Worm (Caenorhabditis elegans): Measurements from ENCODE around the gene M151.1.

DNA sequence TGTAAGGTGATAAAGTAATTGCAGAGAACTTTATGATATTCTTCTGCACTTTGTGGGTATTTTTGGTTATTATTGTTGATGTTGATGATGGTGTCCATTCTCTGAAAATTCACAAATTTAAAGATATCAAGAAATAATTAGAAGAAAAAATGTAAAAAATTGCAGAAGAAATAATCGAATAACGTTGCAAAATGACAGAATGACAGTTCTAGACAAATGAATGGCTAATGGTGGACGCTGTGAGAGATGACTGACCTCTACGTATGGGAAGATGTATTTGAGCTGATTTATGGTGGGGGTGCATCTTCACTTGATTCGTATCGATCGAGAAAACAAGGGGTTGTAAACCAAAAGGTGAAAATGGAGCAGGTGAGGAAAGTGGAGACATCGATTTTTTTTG, 32.2 kb downstream of the M151.1 start, which contains the start of gene sea-1:
- TF ChIP-seq nhr-12 (tag; optimal IDR thresholded peaks at IDR 0.05) (no peak), zag-1 (tag; optimal IDR thresholded peaks at IDR 0.05) (no peak), unc-39 (tag; optimal IDR thresholded peaks at IDR 0.05) (no peak), ceh-16 (tag; optimal IDR thresholded peaks at IDR 0.05) (no peak), nhr-76 (tag; optimal IDR thresholded peaks at IDR 0.05) (no peak), ceh-9 (tag; optimal IDR thresholded peaks at IDR 0.05) (no peak), unc-62 (GFP tag; optimal IDR thresholded peaks at IDR 0.05) (no peak), nhr-28 (tag; optimal IDR thresholded peaks at IDR 0.05) (no peak), egl-27 (tag; optimal IDR thresholded peaks at IDR 0.05) (no peak), nfya-1 (tag; optimal IDR thresholded peaks at IDR 0.05; ENCODE audit: insufficient read depth) (no peak)

All from whole organism, L3 larva.